Worm (Caenorhabditis elegans): ENCODE data around the gene srg-11.

Gene srg-11

DNA sequence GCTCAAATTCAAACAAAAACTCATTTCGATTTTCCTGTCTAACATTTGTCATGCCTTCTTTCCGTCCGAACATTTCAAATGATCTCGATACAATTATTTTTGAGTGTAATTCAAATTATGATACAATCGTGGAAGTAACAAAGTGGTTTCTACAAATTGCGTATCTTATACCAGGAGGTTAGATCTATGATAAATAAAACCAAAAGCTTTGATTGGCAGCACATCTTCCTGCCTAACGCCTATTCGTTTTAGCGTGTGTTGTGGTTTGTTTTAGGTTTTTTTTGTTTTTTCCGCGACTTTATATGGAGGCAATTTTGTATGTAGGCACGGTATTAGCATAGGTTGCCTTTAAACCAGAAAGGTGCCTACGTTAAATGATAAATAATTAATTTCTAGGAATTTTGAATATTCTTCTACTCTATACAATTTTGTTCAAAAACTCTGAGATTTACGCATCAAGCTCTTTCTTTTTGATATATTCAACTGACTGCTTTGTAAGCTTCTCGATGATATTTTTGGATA lies at the start of gene srg-11:
Gene srg-11, plus strand, starts transcription at position 51 of the 522 bp plus-strand sequence.
- TF ChIP-seq B0310.2 (tag; optimal IDR thresholded peaks at IDR 0.05) (no peak), ets-7 (tag; optimal IDR thresholded peaks at IDR 0.05) (no peak), flt-1 (GFP tag; IDR thresholded peaks at IDR 0.05) (no peak), sea-1 (GFP tag; conservative IDR thresholded peaks at IDR 0.05) (no peak), tbx-37 (GFP tag; conservative IDR thresholded peaks at IDR 0.05) (no peak), tra-4 (tag; optimal IDR thresholded peaks at IDR 0.05) (no peak), F13C5.2 (tag; optimal IDR thresholded peaks at IDR 0.05) (no peak)

DNA sequence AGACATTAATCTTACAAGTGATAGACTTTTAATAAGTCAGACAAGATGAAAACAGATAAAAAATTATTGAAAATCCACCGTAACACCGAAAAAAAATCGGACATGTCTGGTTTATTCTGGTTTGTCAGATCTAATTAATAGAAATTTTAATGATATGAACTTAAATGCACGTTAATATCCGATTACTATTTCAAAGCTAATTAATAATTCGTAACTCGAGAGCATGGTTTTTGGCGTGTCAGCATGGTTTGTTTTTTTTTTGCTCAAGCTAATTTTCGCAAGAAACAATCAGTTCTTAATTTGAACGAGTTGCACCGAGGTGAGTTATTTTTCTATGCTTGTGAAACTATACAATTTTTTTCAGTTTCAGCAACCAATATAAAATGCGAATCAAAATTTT lies 44.9 kb upstream of the srg-11 start, which contains the start of gene clec-153:
Gene clec-153, plus strand, starts transcription at position 301 of the 400 bp plus-strand sequence.
- TF ChIP-seq tbx-11 (GFP tag; IDR thresholded peaks at IDR 0.05) = no peak
- no peak for TF ChIP-seq hmbx-1 (tag; optimal IDR thresholded peaks at IDR 0.05)
- TF ChIP-seq pes-1 (GFP tag; IDR thresholded peaks at IDR 0.05) = no peak
- no peak for TF ChIP-seq B0310.2 (tag; optimal IDR thresholded peaks at IDR 0.05)

DNA sequence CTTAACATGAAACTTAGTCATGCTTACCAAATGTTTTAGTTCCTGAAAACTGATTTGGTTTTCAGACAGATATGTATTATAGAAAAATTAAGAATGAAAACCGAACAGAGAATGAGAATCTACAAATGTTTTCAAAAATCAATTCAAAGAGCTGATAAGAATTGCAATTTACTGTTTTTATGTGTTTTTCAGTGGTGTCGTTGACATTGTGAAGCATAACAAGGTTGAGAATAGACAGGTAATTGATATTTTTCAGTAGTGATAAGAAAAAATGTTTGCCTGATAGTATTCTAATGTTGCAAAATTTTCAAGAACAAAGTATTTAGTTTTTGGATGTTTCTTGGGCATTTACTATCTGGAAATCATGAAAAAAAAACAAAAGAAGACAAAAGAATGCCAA lies 36.6 kb upstream of the srg-11 start, which contains the start of gene pfas-1:
Gene pfas-1, minus strand, starts transcription at position 49 of the 400 bp plus-strand sequence.
- TF ChIP-seq hmg-4 (GFP tag; optimal IDR thresholded peaks at IDR 0.05) = no peak
- TF ChIP-seq tbx-37 (GFP tag; conservative IDR thresholded peaks at IDR 0.05) = no peak
- TF ChIP-seq aly-1 (tag; optimal IDR thresholded peaks at IDR 0.05) = no peak
- no peak for TF ChIP-seq scrt-1 (GFP tag; IDR thresholded peaks at IDR 0.05)
- TF ChIP-seq tra-4 (tag; optimal IDR thresholded peaks at IDR 0.05) = no peak
- TF ChIP-seq hmbx-1 (tag; optimal IDR thresholded peaks at IDR 0.05) = no peak
- TF ChIP-seq tbx-11 (GFP tag; IDR thresholded peaks at IDR 0.05) = no peak
- TF ChIP-seq sea-1 (GFP tag; conservative IDR thresholded peaks at IDR 0.05) = no peak
- no peak for TF ChIP-seq F13C5.2 (tag; optimal IDR thresholded peaks at IDR 0.05)

DNA sequence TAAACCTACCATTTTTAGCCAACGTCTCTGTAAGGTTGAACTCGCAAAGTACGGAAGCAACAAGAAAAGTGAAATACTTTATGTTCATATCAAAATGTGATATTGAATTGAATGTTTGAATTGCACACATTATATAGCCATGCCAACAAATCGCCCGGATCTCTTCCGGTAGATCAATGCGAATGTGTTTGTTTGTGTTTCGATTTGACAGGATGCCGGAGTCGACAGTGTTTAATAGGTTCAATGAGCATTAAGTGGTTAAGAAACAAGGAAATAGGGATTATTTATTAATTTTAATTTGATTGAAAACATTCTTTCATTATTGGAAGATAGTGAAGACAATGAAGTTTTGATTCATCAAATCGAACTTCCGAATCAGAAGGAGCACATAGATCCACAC lies 33.6 kb upstream of the srg-11 start, which contains the start of gene pqn-29:
Gene pqn-29, minus strand, starts transcription at position 101 of the 400 bp plus-strand sequence.
- TF ChIP-seq hmbx-1 (tag; optimal IDR thresholded peaks at IDR 0.05) = no peak
- no peak for TF ChIP-seq flt-1 (GFP tag; IDR thresholded peaks at IDR 0.05)
- no peak for TF ChIP-seq hmg-4 (GFP tag; optimal IDR thresholded peaks at IDR 0.05)
- TF ChIP-seq tbx-37 (GFP tag; conservative IDR thresholded peaks at IDR 0.05) = no peak
- TF ChIP-seq F13C5.2 (tag; optimal IDR thresholded peaks at IDR 0.05) = no peak
- TF ChIP-seq aly-1 (tag; optimal IDR thresholded peaks at IDR 0.05) = no peak
- TF ChIP-seq B0310.2 (tag; optimal IDR thresholded peaks at IDR 0.05) = no peak
- TF ChIP-seq hnd-1 (tag; optimal IDR thresholded peaks at IDR 0.05) = no peak
- no peak for TF ChIP-seq tra-4 (tag; optimal IDR thresholded peaks at IDR 0.05)
- no peak for TF ChIP-seq ets-7 (tag; optimal IDR thresholded peaks at IDR 0.05)
- no peak for TF ChIP-seq ama-1 (optimal IDR thresholded peaks at IDR 0.05)
- no peak for TF ChIP-seq tbx-11 (GFP tag; IDR thresholded peaks at IDR 0.05)
- no peak for TF ChIP-seq sea-1 (GFP tag; conservative IDR thresholded peaks at IDR 0.05)
- TF ChIP-seq ceh-13 (GFP tag; optimal IDR thresholded peaks at IDR 0.05) = no peak
- no peak for TF ChIP-seq ceh-36 (tag; optimal IDR thresholded peaks at IDR 0.05)
- no peak for TF ChIP-seq pes-1 (GFP tag; IDR thresholded peaks at IDR 0.05)
- no peak for TF ChIP-seq scrt-1 (GFP tag; IDR thresholded peaks at IDR 0.05)

DNA sequence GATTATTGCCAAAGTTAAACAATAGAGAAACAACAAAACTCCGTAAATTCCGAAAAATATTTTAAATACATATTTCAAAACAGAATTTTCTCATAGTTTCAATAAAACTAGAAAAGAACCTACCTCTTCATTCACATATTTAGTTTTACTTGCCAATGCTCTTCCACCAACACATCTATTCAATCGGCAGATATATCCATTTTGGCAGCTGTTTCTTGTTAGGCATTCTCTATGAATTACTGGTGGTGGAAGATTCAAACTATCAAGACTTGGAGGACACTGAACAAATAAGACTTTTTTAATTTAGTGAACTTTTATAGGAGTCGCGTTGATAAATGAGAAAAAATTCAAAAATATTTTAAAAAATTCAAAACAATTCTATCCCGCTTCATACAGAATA lies 32.5 kb upstream of the srg-11 start:
- TF ChIP-seq ceh-36 (tag; optimal IDR thresholded peaks at IDR 0.05) = no peak
- TF ChIP-seq ets-7 (tag; optimal IDR thresholded peaks at IDR 0.05) = no peak
- TF ChIP-seq F13C5.2 (tag; optimal IDR thresholded peaks at IDR 0.05) = no peak
- TF ChIP-seq flt-1 (GFP tag; IDR thresholded peaks at IDR 0.05) = no peak
- TF ChIP-seq aly-1 (tag; optimal IDR thresholded peaks at IDR 0.05) = no peak
- TF ChIP-seq sea-1 (GFP tag; conservative IDR thresholded peaks at IDR 0.05) = no peak

ce11 chrIII:4647878-4648277 lies 31.9 kb upstream of the srg-11 start, which contains the start of gene T23F11.6:
Gene T23F11.6, minus strand, starts transcription at chrIII:4647922.
- TF ChIP-seq ceh-13 (GFP tag; optimal IDR thresholded peaks at IDR 0.05) (no peak), tbx-37 (GFP tag; conservative IDR thresholded peaks at IDR 0.05) (no peak)

DNA sequence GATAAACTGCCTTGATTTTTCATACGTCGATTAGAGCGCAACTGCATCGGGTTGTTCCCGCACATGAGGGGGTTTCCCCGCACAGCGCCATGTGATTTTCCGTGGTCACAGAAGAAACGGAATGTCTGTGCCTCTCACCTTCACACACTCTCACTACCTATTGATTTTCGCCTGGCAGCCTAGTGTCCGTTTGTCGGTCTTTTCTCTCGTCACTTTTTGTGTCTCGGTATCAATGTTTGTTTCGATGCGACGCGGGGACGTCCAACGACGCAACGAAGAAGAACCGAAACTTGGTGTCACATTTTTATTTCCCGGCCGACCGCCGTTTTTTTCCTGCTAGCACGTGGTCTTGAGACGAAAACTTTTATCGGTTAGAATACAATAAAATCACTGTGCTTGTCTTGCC lies 30.4 kb upstream of the srg-11 start:
- TF ChIP-seq pes-1 (GFP tag; IDR thresholded peaks at IDR 0.05) = no peak
- TF ChIP-seq ets-7 (tag; optimal IDR thresholded peaks at IDR 0.05) = no peak
- TF ChIP-seq ceh-13 (GFP tag; optimal IDR thresholded peaks at IDR 0.05) = no peak
- TF ChIP-seq hnd-1 (tag; optimal IDR thresholded peaks at IDR 0.05) = no peak
- TF ChIP-seq tbx-11 (GFP tag; IDR thresholded peaks at IDR 0.05) = no peak
- TF ChIP-seq B0310.2 (tag; optimal IDR thresholded peaks at IDR 0.05) = no peak
- no peak for TF ChIP-seq hmbx-1 (tag; optimal IDR thresholded peaks at IDR 0.05)
- TF ChIP-seq ceh-36 (tag; optimal IDR thresholded peaks at IDR 0.05) = no peak
- peak; percentile 63 for TF ChIP-seq F13C5.2 (tag; optimal IDR thresholded peaks at IDR 0.05)
- TF ChIP-seq aly-1 (tag; optimal IDR thresholded peaks at IDR 0.05) = no peak
- no peak for TF ChIP-seq scrt-1 (GFP tag; IDR thresholded peaks at IDR 0.05)
- no peak for TF ChIP-seq ama-1 (optimal IDR thresholded peaks at IDR 0.05)
- TF ChIP-seq tbx-37 (GFP tag; conservative IDR thresholded peaks at IDR 0.05) = no peak
- TF ChIP-seq sea-1 (GFP tag; conservative IDR thresholded peaks at IDR 0.05) = no peak
- TF ChIP-seq tra-4 (tag; optimal IDR thresholded peaks at IDR 0.05) = no peak
- peak; percentile 57 for TF ChIP-seq hmg-4 (GFP tag; optimal IDR thresholded peaks at IDR 0.05)
- TF ChIP-seq flt-1 (GFP tag; IDR thresholded peaks at IDR 0.05) = 0 out of 2 replicates have a peak, but pooled peaks have one; percentile 4

ce11 chrIII:4649811-4650544 lies 29.8 kb upstream of the srg-11 start, which contains the start of gene ppm-2:
Gene ppm-2, plus strand, starts transcription at chrIII:4650494.
- TF ChIP-seq sea-1 (GFP tag; conservative IDR thresholded peaks at IDR 0.05) = no peak
- no peak for TF ChIP-seq tbx-37 (GFP tag; conservative IDR thresholded peaks at IDR 0.05)
- TF ChIP-seq ceh-13 (GFP tag; optimal IDR thresholded peaks at IDR 0.05) = no peak
- TF ChIP-seq ama-1 (optimal IDR thresholded peaks at IDR 0.05) = no peak
- no peak for TF ChIP-seq ceh-36 (tag; optimal IDR thresholded peaks at IDR 0.05)
- no peak for TF ChIP-seq hnd-1 (tag; optimal IDR thresholded peaks at IDR 0.05)
- TF ChIP-seq hmbx-1 (tag; optimal IDR thresholded peaks at IDR 0.05) = no peak
- no peak for TF ChIP-seq tra-4 (tag; optimal IDR thresholded peaks at IDR 0.05)
- no peak for TF ChIP-seq scrt-1 (GFP tag; IDR thresholded peaks at IDR 0.05)
- no peak for TF ChIP-seq flt-1 (GFP tag; IDR thresholded peaks at IDR 0.05)
- no peak for TF ChIP-seq tbx-11 (GFP tag; IDR thresholded peaks at IDR 0.05)
- no peak for TF ChIP-seq hmg-4 (GFP tag; optimal IDR thresholded peaks at IDR 0.05)
